Fruit fly (Drosophila melanogaster): Measurements from ENCODE around the gene CSN5.

DNA sequence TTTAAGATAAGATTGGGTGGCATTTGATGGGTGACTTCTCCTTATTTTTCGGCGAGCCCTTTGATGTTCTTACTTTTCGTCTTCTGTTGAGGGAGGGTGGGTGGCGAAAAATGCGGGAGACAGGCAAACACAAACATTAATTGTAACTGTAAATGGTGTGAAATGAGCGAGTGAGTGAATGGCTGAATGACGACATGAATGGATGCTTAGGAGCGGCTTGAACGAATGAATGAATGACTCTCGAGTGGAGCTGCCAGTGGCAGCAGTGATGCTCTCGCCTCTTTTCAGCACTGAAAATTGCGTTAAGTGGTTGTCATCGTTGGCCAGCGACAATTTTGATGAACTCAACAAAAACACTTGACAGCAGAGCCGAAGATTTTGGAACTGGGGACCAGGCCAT is 34.6 kb downstream of the CSN5 start:
- no peak for TF ChIP-seq CTCF (optimal IDR thresholded peaks at IDR 0.05)
- TF ChIP-seq CG8478 (optimal IDR thresholded peaks at IDR 0.05) = no peak
